Worm (Caenorhabditis elegans): ENCODE data around the gene fos-1.

The fos-1 gene

ce11 chrV:5963696-5964095 lies 39.7 kb upstream of the fos-1 start, which contains the start of gene pcm-1:
Gene pcm-1, minus strand, starts transcription at chrV:5963882.
- TF ChIP-seq dsc-1 (tag; optimal IDR thresholded peaks at IDR 0.05) (peak; percentile 1), tlp-1 (tag; optimal IDR thresholded peaks at IDR 0.05) (no peak), aly-2 (tag; optimal IDR thresholded peaks at IDR 0.05) (no peak), lsy-2 (tag; optimal IDR thresholded peaks at IDR 0.05) (peak; percentile 5 to 37), dpl-1 (GFP tag; optimal IDR thresholded peaks at IDR 0.05) (peak in 1 of 3 experiments; percentile 34), lin-35 (GFP tag; optimal IDR thresholded peaks at IDR 0.05) (peak in 1 of 2 experiments; percentile 22), rnt-1 (tag; optimal IDR thresholded peaks at IDR 0.05) (peak; percentile 2), fkh-10 (GFP tag; optimal IDR thresholded peaks at IDR 0.05) (no peak), grh-1 (GFP tag; IDR thresholded peaks at IDR 0.05) (no peak), mep-1 (tag; optimal IDR thresholded peaks at IDR 0.05) (peak; percentile 11), snu-23 (GFP tag; optimal IDR thresholded peaks at IDR 0.05) (peak; percentile 45), nhr-71 (tag; optimal IDR thresholded peaks at IDR 0.05) (peak; percentile 16), efl-1 (optimal IDR thresholded peaks at IDR 0.05) (peak; percentile 52 to 55), efl-1 (GFP tag; optimal IDR thresholded peaks at IDR 0.05 in 1 of 2) (peak in 1 of 2 experiments; percentile 28), lin-14 (GFP tag; optimal IDR thresholded peaks at IDR 0.05) (peak; percentile 67), nhr-85 (tag) (peak; percentile 4), blmp-1 (tag; optimal IDR thresholded peaks at IDR 0.05) (peak; percentile 40), unc-130 (tag; optimal IDR thresholded peaks at IDR 0.05) (peak; percentile 15), swsn-7 (tag; optimal IDR thresholded peaks at IDR 0.05) (peak; percentile 19)

ce11 chrV:5964658-5965178 lies 38.7 kb upstream of the fos-1 start:
- no peak for TF ChIP-seq nhr-28 (tag; optimal IDR thresholded peaks at IDR 0.05)
- no peak for TF ChIP-seq sup-37 (GFP tag; optimal IDR thresholded peaks at IDR 0.05)
- TF ChIP-seq jun-1 (tag; optimal IDR thresholded peaks at IDR 0.05), result no peak
- peak; percentile 20 for TF ChIP-seq fkh-8 (tag; optimal IDR thresholded peaks at IDR 0.05)
- peak; percentile 11 for TF ChIP-seq swsn-7 (tag; optimal IDR thresholded peaks at IDR 0.05)
- TF ChIP-seq fkh-10 (GFP tag; optimal IDR thresholded peaks at IDR 0.05), result peak; percentile 13
- TF ChIP-seq nhr-47 (tag; optimal IDR thresholded peaks at IDR 0.05), result peak; percentile 4
- TF ChIP-seq nhr-20 (tag; optimal IDR thresholded peaks at IDR 0.05), result no peak
- peak; percentile 1 for TF ChIP-seq snu-23 (GFP tag; optimal IDR thresholded peaks at IDR 0.05)
- TF ChIP-seq lin-14 (GFP tag; optimal IDR thresholded peaks at IDR 0.05), result peak; percentile 76
- no peak for TF ChIP-seq grh-1 (GFP tag; IDR thresholded peaks at IDR 0.05)
- peak in 1 of 3 experiments; percentile 4 for TF ChIP-seq ceh-82 (tag; optimal IDR thresholded peaks at IDR 0.05)
- TF ChIP-seq nhr-71 (tag; optimal IDR thresholded peaks at IDR 0.05), result peak; percentile 27
- TF ChIP-seq efl-1 (optimal IDR thresholded peaks at IDR 0.05), result peak in 1 of 2 experiments; percentile 24
- TF ChIP-seq efl-1 (GFP tag; optimal IDR thresholded peaks at IDR 0.05 in 1 of 2), result peak; percentile 14 to 16
- TF ChIP-seq ama-1 (optimal IDR thresholded peaks at IDR 0.05), result no peak
- peak; percentile 44 for TF ChIP-seq rnt-1 (tag; optimal IDR thresholded peaks at IDR 0.05)
- peak; percentile 41 for TF ChIP-seq pag-3 (tag; optimal IDR thresholded peaks at IDR 0.05; ENCODE audit: borderline replicate concordance, insufficient read depth)

- TF ChIP-seq efl-3 (GFP tag; optimal IDR thresholded peaks at IDR 0.05) (no peak), nhr-47 (tag; optimal IDR thresholded peaks at IDR 0.05) (no peak), dpl-1 (GFP tag; optimal IDR thresholded peaks at IDR 0.05) (no peak), F16B12.6 (tag; optimal IDR thresholded peaks at IDR 0.05) (no peak), ztf-11 (tag; optimal IDR thresholded peaks at IDR 0.05) (no peak), unc-30 (tag; optimal IDR thresholded peaks at IDR 0.05) (no peak), lin-39 (tag; optimal IDR thresholded peaks at IDR 0.05) (no peak), ces-1 (GFP tag; optimal IDR thresholded peaks at IDR 0.05) (no peak), nhr-20 (tag; optimal IDR thresholded peaks at IDR 0.05) (no peak)
These were observed 30.8 kb upstream of the fos-1 start for ce11 chrV:5972582-5972981.

- TF ChIP-seq nhr-47 (tag; optimal IDR thresholded peaks at IDR 0.05), result no peak
These were observed 29.7 kb upstream of the fos-1 start for ce11 chrV:5973713-5974112.

ce11 chrV:5975724-5976123 lies 27.7 kb upstream of the fos-1 start, which contains the start of gene acy-2:
Gene acy-2, plus strand, starts transcription at chrV:5976024.
- TF ChIP-seq aly-2 (tag; optimal IDR thresholded peaks at IDR 0.05) (no peak), grh-1 (GFP tag; IDR thresholded peaks at IDR 0.05) (no peak), nhr-85 (tag) (no peak), hlh-17 (GFP tag; optimal IDR thresholded peaks at IDR 0.05; ENCODE audit: borderline replicate concordance) (no peak)

Measured in whole organism, L1 larva.